Fruit fly (Drosophila melanogaster) whole organism, wandering third instar larva: Measurements from ENCODE around the gene Sbat.

ENCODE experiments used
- CG32264 ChIP-seq: fragments of 200-800 bp; sonication (Bioruptor generic); optimal IDR thresholded peaks from 2 replicates; lab custom pipeline; 2016; ENCODE audit warnings: missing biosample characterization, missing genetic modification characterization
- Dfd ChIP-seq: fragments of >200 bp; optimal IDR thresholded peaks from 2 replicates; lab custom pipeline; 2017; ENCODE audit warnings: missing biosample characterization, missing genetic modification characterization
- HLH106 ChIP-seq: fragments of 200-800 bp; optimal IDR thresholded peaks from 3 replicates; lab custom pipeline; 2019; ENCODE audit warnings: missing biosample characterization, mild to moderate bottlenecking, missing genetic modification characterization, moderate library complexity
- Hnf4 ChIP-seq: fragments of 200-800 bp; sonication (Bioruptor generic); optimal IDR thresholded peaks from 2 replicates; lab custom pipeline; 2016; ENCODE audit warnings: missing biosample characterization, mild to moderate bottlenecking, missing genetic modification characterization
- Hr78 ChIP-seq: fragments of >200 bp; optimal IDR thresholded peaks from 2 replicates; lab custom pipeline; 2017; ENCODE audit warnings: missing biosample characterization, missing genetic modification characterization
- Hr83 ChIP-seq: fragments of 200-300 bp; sonication (Bioruptor generic); optimal IDR thresholded peaks from 2 replicates; lab custom pipeline; 2016; ENCODE audit warnings: missing biosample characterization, mild to moderate bottlenecking, missing genetic modification characterization, moderate library complexity; ENCODE audit not compliant: poor library complexity, severe bottlenecking
- dl ChIP-seq, 2 experiments: fragments of 175-275, 200-275 bp in 1 of 2; fragments of 200-275 bp in 1 of 2; sonication (Bioruptor generic); optimal IDR thresholded peaks; lab custom pipeline; 2018; ENCODE audit warnings: mild to moderate bottlenecking in 2 of 2, missing biosample characterization in 2 of 2, missing genetic modification characterization in 2 of 2, moderate library complexity in 2 of 2; ENCODE audit not compliant: partially characterized antibody in 2 of 2, insufficient read depth in 1 of 2
- fru ChIP-seq: fragments of 200-800 bp; sonication (Bioruptor generic); optimal IDR thresholded peaks from 3 replicates; lab custom pipeline; 2016; ENCODE audit warnings: missing biosample characterization, mild to moderate bottlenecking, missing genetic modification characterization
- lola ChIP-seq: fragments of >200 bp; optimal IDR thresholded peaks from 2 replicates; lab custom pipeline; 2017; ENCODE audit warnings: missing biosample characterization, missing genetic modification characterization
- psq ChIP-seq: fragments of 200-800 bp; sonication (Bioruptor generic); optimal IDR thresholded peaks from 3 replicates; lab custom pipeline; 2017; ENCODE audit warnings: missing biosample characterization, mild to moderate bottlenecking, missing genetic modification characterization, moderate library complexity
- sv ChIP-seq: fragments of 200-800 bp; sonication (Bioruptor generic); optimal IDR thresholded peaks from 3 replicates; lab custom pipeline; 2016; ENCODE audit warnings: missing biosample characterization, missing genetic modification characterization

dm6 chr2L:2900392-2901028, 22.4 kb downstream of the Sbat start:
- TF ChIP-seq lola (GFP tag; lab: Kevin White, UChicago) (no peak), Dfd (GFP tag; lab: Kevin White, UChicago) (no peak), psq (GFP tag; lab: Kevin White, UChicago) (peak; percentile 30), Hr78 (GFP tag; lab: Kevin White, UChicago) (no peak), HLH106 (tag; lab: Kevin White, UChicago) (no peak), Hnf4 (GFP tag; lab: Kevin White, UChicago) (no peak), Hr83 (GFP tag; lab: Kevin White, UChicago) (no peak), sv (GFP tag; lab: Kevin White, UChicago) (no peak), dl (GFP tag; optimal IDR thresholded peaks at IDR 0.05; lab: Kevin White, UChicago; ENCODE audit: insufficient read depth in 1 of 2, partially characterized antibody in 2 of 2) (no peak), CG32264 (GFP tag; lab: Kevin White, UChicago) (no peak), fru (GFP tag; lab: Kevin White, UChicago) (no peak)
